Fruit fly (Drosophila melanogaster) whole organism, adult: ENCODE measurements around the gene Cap-D2.

ENCODE experiments used
- CG12768 ChIP-seq: fragments of 200-800 bp; sonication (Bioruptor generic); optimal IDR thresholded peaks from 2 replicates; lab custom pipeline; 2017; ENCODE audit warnings: missing biosample characterization, missing genetic modification characterization, mild to moderate bottlenecking, moderate library complexity, missing genetic modification reagents
- CG1620 ChIP-seq: fragments of 200-800 bp; sonication (Bioruptor generic); optimal IDR thresholded peaks from 2 replicates; lab custom pipeline; 2016; ENCODE audit warnings: missing biosample characterization, missing genetic modification characterization
- CG33017 ChIP-seq: fragments of 200-800 bp; sonication (Bioruptor generic); optimal IDR thresholded peaks from 2 replicates; lab custom pipeline; 2018; ENCODE audit warnings: missing biosample characterization, mild to moderate bottlenecking, missing genetic modification characterization, moderate library complexity
- CG5204 ChIP-seq: fragments of 200-800 bp; sonication (Bioruptor generic); optimal IDR thresholded peaks from 2 replicates; lab custom pipeline; 2016; ENCODE audit warnings: missing biosample characterization, missing genetic modification characterization
- Clk ChIP-seq: fragments of 200-800 bp; sonication (Bioruptor generic); optimal IDR thresholded peaks from 2 replicates; lab custom pipeline; 2017; ENCODE audit warnings: missing biosample characterization, missing genetic modification characterization
- Crg-1 ChIP-seq: fragments of 200-800 bp; sonication (Bioruptor generic); optimal IDR thresholded peaks from 2 replicates; lab custom pipeline; 2016; ENCODE audit warnings: missing biosample characterization, missing genetic modification characterization
- bab1 ChIP-seq: fragments of 200-800 bp; sonication (Bioruptor generic); optimal IDR thresholded peaks from 3 replicates; lab custom pipeline; 2019; ENCODE audit warnings: missing biosample characterization, mild to moderate bottlenecking, missing genetic modification characterization, moderate library complexity
- kay ChIP-seq: fragments of 200-800 bp; sonication (Bioruptor generic); peaks from one replicate; lab custom pipeline; 2016; ENCODE audit warnings: missing biosample characterization, missing genetic modification characterization, borderline replicate concordance
- toe ChIP-seq: fragments of 200-800 bp; sonication (Bioruptor generic); optimal IDR thresholded peaks from 2 replicates; lab custom pipeline; 2016; ENCODE audit warnings: missing biosample characterization, missing genetic modification characterization

- TF ChIP-seq Clk (GFP tag; lab: Kevin White, UChicago) (no peak), CG12768 (GFP tag; lab: Kevin White, UChicago) (no peak), CG5204 (GFP tag; lab: Kevin White, UChicago) (no peak), toe (no peak), Crg-1 (GFP tag; lab: Kevin White, UChicago) (no peak), bab1 (GFP tag; lab: Kevin White, UChicago) (no peak), CG33017 (tag; lab: Kevin White, UChicago) (no peak), kay (GFP tag; lab: Kevin White, UChicago) (no peak), CG1620 (GFP tag; lab: Kevin White, UChicago) (no peak)
These were observed 23.8 kb downstream of the Cap-D2 start for dm6 chr3R:29699220-29699619.
